Worm (Caenorhabditis elegans) whole organism, early embryonic: ENCODE data around the gene T10G3.2.
"Not testable (repeated sequence)": the region's sequence is repeated elsewhere in the genome, so short reads cannot be mapped to it uniquely, and the experiment has no call there.

ENCODE experiments used
- F13C5.2 ChIP-seq: sonication (generic microtip); optimal IDR thresholded peaks from 2 replicates; lab custom pipeline; 2017; ENCODE audit warnings: mild to moderate bottlenecking, missing genetic modification characterization, inconsistent platforms, missing compliant biosample characterization
- ama-1 ChIP-seq: fragments of 150-350 bp; optimal IDR thresholded peaks from 2 replicates; lab custom pipeline; 2014
- ceh-36 ChIP-seq: sonication (generic microtip); optimal IDR thresholded peaks from 2 replicates; lab custom pipeline; 2016; ENCODE audit warnings: missing genetic modification characterization, inconsistent platforms, missing compliant biosample characterization
- hmbx-1 ChIP-seq: sonication (generic microtip); optimal IDR thresholded peaks from 2 replicates; lab custom pipeline; 2016; ENCODE audit warnings: mild to moderate bottlenecking, missing genetic modification characterization, missing compliant biosample characterization
- scrt-1 ChIP-seq: fragments of 200-800 bp; sonication (Bioruptor generic); IDR thresholded peaks from 2 replicates; pipeline ENCODE4 v1.3.6; 2022; ENCODE audit warnings: missing genetic modification characterization, missing compliant biosample characterization
- sea-1 ChIP-seq: fragments of 200-800 bp; sonication (Bioruptor generic); conservative IDR thresholded peaks from 2 replicates; pipeline ENCODE4 v1.3.6; 2022; ENCODE audit warnings: missing genetic modification characterization, missing compliant biosample characterization
- tbx-11 ChIP-seq: fragments of 200-800 bp; sonication (Bioruptor generic); IDR thresholded peaks from 2 replicates; pipeline ENCODE4 v1.3.6; 2022; ENCODE audit warnings: missing genetic modification characterization, missing compliant biosample characterization

DNA sequence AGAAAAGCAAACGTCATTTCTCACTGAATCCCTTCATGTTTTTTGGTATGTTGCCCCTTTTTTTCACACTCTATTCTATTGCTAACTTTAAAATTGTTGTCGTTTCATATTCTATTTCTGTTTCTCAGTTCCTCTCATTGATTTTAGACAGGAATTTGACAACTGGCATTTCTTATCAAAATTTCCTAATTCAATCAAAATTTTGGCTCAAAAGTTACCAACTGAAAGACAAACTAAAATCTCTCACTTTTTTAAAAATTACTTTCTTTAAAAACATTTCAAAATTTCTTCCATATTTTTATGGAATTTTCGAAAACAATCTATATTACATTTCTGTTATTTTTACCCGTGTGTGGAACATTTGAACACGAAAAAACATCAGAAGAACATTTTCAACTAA, 36.1 kb downstream of the T10G3.2 start, which contains the start of gene Y2H9A.6:
- not testable (repeated sequence) for TF ChIP-seq tbx-11 (GFP tag; lab: Robert Waterston, UW); F13C5.2; ceh-36; ama-1 (lab: Kevin White, UChicago); hmbx-1 (tag; lab: Kevin White, UChicago); scrt-1; sea-1
